Worm (Caenorhabditis elegans) whole organism, late embryonic: ENCODE data around the gene T22D1.18.

Experiments
- F13H6.1 ChIP-seq: sonication (generic microtip); optimal IDR thresholded peaks from 2 replicates; lab custom pipeline; 2016; ENCODE audit warnings: missing genetic modification characterization, missing compliant biosample characterization
- T23F11.4 ChIP-seq: fragments of 200-800 bp; sonication (Bioruptor generic); optimal IDR thresholded peaks from 2 replicates; lab custom pipeline; 2018; ENCODE audit warnings: mild to moderate bottlenecking, missing genetic modification characterization, missing compliant biosample characterization
- ceh-2 ChIP-seq: sonication (generic microtip); optimal IDR thresholded peaks from 2 replicates; lab custom pipeline; 2016; ENCODE audit warnings: missing genotype, missing genetic modification characterization, missing compliant biosample characterization
- ceh-6 ChIP-seq: fragments of 200-800 bp; sonication (Bioruptor generic); optimal IDR thresholded peaks from 2 replicates; lab custom pipeline; 2018; ENCODE audit warnings: mild to moderate bottlenecking, missing genetic modification characterization, missing compliant biosample characterization
- ceh-9 ChIP-seq: sonication (generic microtip); optimal IDR thresholded peaks from 2 replicates; lab custom pipeline; 2016; ENCODE audit warnings: mild to moderate bottlenecking, missing genetic modification characterization, inconsistent platforms, missing compliant biosample characterization
- che-1 ChIP-seq: sonication (generic microtip); optimal IDR thresholded peaks from 2 replicates; lab custom pipeline; 2016; ENCODE audit warnings: mild to moderate bottlenecking, missing genetic modification characterization, missing compliant biosample characterization
- ets-4 ChIP-seq: sonication (generic microtip); optimal IDR thresholded peaks from 2 replicates; lab custom pipeline; 2016; ENCODE audit warnings: missing genetic modification characterization, missing compliant biosample characterization
- fax-1 ChIP-seq: sonication (generic microtip); optimal IDR thresholded peaks from 2 replicates; lab custom pipeline; 2016; ENCODE audit warnings: missing genotype, missing genetic modification characterization, missing compliant biosample characterization
- fkh-10 ChIP-seq: fragments of 150-350 bp; optimal IDR thresholded peaks from 2 replicates; lab custom pipeline; 2014; ENCODE audit warnings: missing biosample characterization, missing genetic modification reagents, missing genetic modification characterization
- hlh-30 ChIP-seq: sonication (generic microtip); optimal IDR thresholded peaks from 2 replicates; lab custom pipeline; 2017; ENCODE audit warnings: antibody characterized with exemption, missing genetic modification characterization, missing compliant biosample characterization; ENCODE audit not compliant: insufficient read depth
- lim-6 ChIP-seq: sonication (generic microtip); optimal IDR thresholded peaks from 2 replicates; lab custom pipeline; 2016; ENCODE audit warnings: missing genetic modification characterization, missing compliant biosample characterization
- pha-4 ChIP-seq: fragments of 150-350 bp; optimal IDR thresholded peaks from 2 replicates; lab custom pipeline; 2018; ENCODE audit warnings: missing biosample characterization, missing genetic modification reagents, missing genetic modification characterization
- unc-42 ChIP-seq: sonication (generic microtip); optimal IDR thresholded peaks from 2 replicates; lab custom pipeline; 2016; ENCODE audit warnings: missing genotype, missing genetic modification characterization, missing compliant biosample characterization

DNA sequence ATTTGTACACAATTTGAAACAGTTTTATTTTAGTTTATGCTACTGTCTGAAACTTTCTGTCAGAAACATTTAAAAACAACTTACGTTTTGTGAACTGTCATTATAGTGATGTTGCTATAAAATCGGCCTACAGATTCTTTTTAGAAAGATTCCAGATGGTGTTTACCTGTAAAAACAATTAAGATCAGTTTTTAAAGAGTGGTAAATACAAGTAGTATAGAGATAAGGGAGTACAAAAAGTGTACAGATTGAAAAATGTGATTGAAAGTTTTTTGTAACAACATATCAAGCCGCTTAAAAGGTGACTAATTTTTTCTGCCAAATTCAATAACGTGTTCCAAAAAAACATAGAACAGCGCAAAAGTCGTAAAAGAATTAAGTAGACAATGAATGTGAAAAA lies 17.6 kb upstream of the T22D1.18 start, which contains the start of gene npr-12:
- TF ChIP-seq che-1 (tag; lab: Kevin White, UChicago): no peak
- no peak for TF ChIP-seq pha-4 (tag; lab: Kevin White, UChicago)
- TF ChIP-seq ets-4 (tag; lab: Kevin White, UChicago): no peak
- TF ChIP-seq T23F11.4 (GFP tag; lab: Kevin White, UChicago): no peak
- no peak for TF ChIP-seq ceh-9 (tag; lab: Kevin White, UChicago)
- TF ChIP-seq hlh-30 (tag; lab: Kevin White, UChicago): no peak
- no peak for TF ChIP-seq fax-1 (tag; lab: Kevin White, UChicago)
- no peak for TF ChIP-seq fkh-10 (GFP tag; lab: Kevin White, UChicago)
- TF ChIP-seq ceh-6 (GFP tag; lab: Kevin White, UChicago): no peak
- no peak for TF ChIP-seq unc-42 (tag; lab: Kevin White, UChicago)
- no peak for TF ChIP-seq ceh-2 (tag; lab: Kevin White, UChicago)
- no peak for TF ChIP-seq F13H6.1 (tag; lab: Kevin White, UChicago)
- no peak for TF ChIP-seq lim-6 (tag; lab: Kevin White, UChicago)
